Worm (Caenorhabditis elegans): ENCODE results near the gene mdt-30.

DNA sequence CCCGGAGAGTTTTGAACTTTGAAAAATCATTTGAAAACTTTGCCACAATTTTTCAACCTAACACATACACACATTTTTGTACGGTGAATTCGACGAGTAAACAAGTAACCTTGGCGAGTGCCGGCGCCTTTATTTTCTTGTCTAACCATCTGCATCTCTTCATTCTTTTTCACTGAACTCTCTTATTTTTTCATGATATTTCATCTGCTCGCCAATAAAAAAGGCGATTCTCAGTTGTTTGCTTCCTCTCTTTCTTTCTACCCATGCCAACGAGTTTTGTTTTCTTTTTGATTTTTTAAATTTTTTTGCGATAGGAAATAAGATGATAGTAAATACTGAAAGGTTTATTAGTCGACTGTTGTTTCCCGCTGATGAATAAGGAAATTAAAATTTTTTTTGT lies 49.1 kb downstream of the mdt-30 start:
- TF ChIP-seq tbx-37 (GFP tag; conservative IDR thresholded peaks at IDR 0.05) (no peak), tra-4 (tag; optimal IDR thresholded peaks at IDR 0.05) (no peak), ama-1 (optimal IDR thresholded peaks at IDR 0.05) (no peak), aly-1 (tag; optimal IDR thresholded peaks at IDR 0.05) (no peak), sea-1 (GFP tag; conservative IDR thresholded peaks at IDR 0.05) (no peak), scrt-1 (GFP tag; IDR thresholded peaks at IDR 0.05) (no peak), hmbx-1 (tag; optimal IDR thresholded peaks at IDR 0.05) (no peak), flt-1 (GFP tag; IDR thresholded peaks at IDR 0.05) (no peak), hmg-4 (GFP tag; optimal IDR thresholded peaks at IDR 0.05) (no peak), B0310.2 (tag; optimal IDR thresholded peaks at IDR 0.05) (no peak)
